Fruit fly (Drosophila melanogaster) whole organism, embryonic: ENCODE measurements around the gene CG12075.

Source experiments
- Adf1 ChIP-seq: fragments of 200-800 bp; sonication (Bioruptor generic); IDR thresholded peaks from 2 replicates; pipeline ENCODE4 v1.3.6; 2022; ENCODE audit warnings: missing biosample characterization, missing genetic modification characterization
- Bgb ChIP-seq: fragments of 200-800 bp; sonication (Bioruptor generic); IDR thresholded peaks from 2 replicates; pipeline ENCODE4 v1.3.6; 2022; ENCODE audit warnings: missing biosample characterization, missing genetic modification characterization; ENCODE audit not compliant: partially characterized antibody
- Blimp-1 ChIP-seq: fragments of 200-800 bp; sonication (Bioruptor generic); optimal IDR thresholded peaks from 3 replicates; lab custom pipeline; 2018; ENCODE audit warnings: missing biosample characterization, missing genetic modification characterization, mild to moderate bottlenecking, moderate library complexity, missing genetic modification reagents
- CG10147 ChIP-seq: fragments of 200-800 bp; sonication (Bioruptor generic); optimal IDR thresholded peaks from 2 replicates; lab custom pipeline; 2019; ENCODE audit warnings: missing biosample characterization, mild to moderate bottlenecking, missing genetic modification characterization, moderate library complexity
- CG11093 ChIP-seq: fragments of 200-800 bp; sonication (Bioruptor generic); IDR thresholded peaks from 3 replicates; pipeline ENCODE4 v1.3.6; 2022; ENCODE audit warnings: missing biosample characterization, missing genetic modification characterization
- CG11695 ChIP-seq: fragments of 200-800 bp; sonication (Bioruptor generic); IDR thresholded peaks from 3 replicates; pipeline ENCODE4 v1.3.6; 2022; ENCODE audit warnings: missing biosample characterization, missing genetic modification characterization
- CG12155 ChIP-seq: fragments of 200-800 bp; sonication (Bioruptor generic); optimal IDR thresholded peaks from 3 replicates; lab custom pipeline; 2016; ENCODE audit warnings: missing biosample characterization, missing genetic modification characterization
- CG12744 ChIP-seq: fragments of 200-800 bp; sonication (Bioruptor generic); optimal IDR thresholded peaks from 2 replicates; lab custom pipeline; 2016; ENCODE audit warnings: missing biosample characterization, missing genetic modification characterization
- CG13424 ChIP-seq: fragments of 200-800 bp; sonication (Bioruptor generic); optimal IDR thresholded peaks from 2 replicates; lab custom pipeline; 2019; ENCODE audit warnings: missing biosample characterization, mild to moderate bottlenecking, missing genetic modification characterization, moderate library complexity
- CG13624 ChIP-seq: fragments of 200-800 bp; sonication (Bioruptor generic); optimal IDR thresholded peaks from 2 replicates; lab custom pipeline; 2016; ENCODE audit warnings: missing biosample characterization, missing genetic modification characterization
- CG14014 ChIP-seq: fragments of 200-800 bp; sonication (Bioruptor generic); IDR thresholded peaks from 2 replicates; pipeline ENCODE4 v1.3.6; 2022; ENCODE audit warnings: missing biosample characterization, missing genetic modification characterization
- CG14050 ChIP-seq: fragments of 200-800 bp; sonication (Bioruptor generic); IDR thresholded peaks from 3 replicates; pipeline ENCODE4 v1.3.6; 2022; ENCODE audit warnings: missing biosample characterization, missing genetic modification characterization
- CG14710 ChIP-seq: fragments of 200-800 bp; sonication (Bioruptor generic); optimal IDR thresholded peaks from 3 replicates; lab custom pipeline; 2019; ENCODE audit warnings: missing biosample characterization, mild to moderate bottlenecking, missing genetic modification characterization, moderate library complexity
- CG16815 ChIP-seq: fragments of 200-800 bp; sonication (Bioruptor generic); optimal IDR thresholded peaks from 3 replicates; lab custom pipeline; 2017; ENCODE audit warnings: missing biosample characterization, mild to moderate bottlenecking, missing genetic modification characterization
- CG17912 ChIP-seq: fragments of 200-800 bp; sonication (Bioruptor generic); optimal IDR thresholded peaks from 2 replicates; lab custom pipeline; 2018; ENCODE audit warnings: missing biosample characterization, mild to moderate bottlenecking, missing genetic modification characterization
- CG1792 ChIP-seq: fragments of 200-800 bp; sonication (Bioruptor generic); optimal IDR thresholded peaks from 2 replicates; lab custom pipeline; 2016; ENCODE audit warnings: missing biosample characterization, missing genetic modification characterization
- CG31365 ChIP-seq: fragments of 200-800 bp; sonication (Bioruptor generic); optimal IDR thresholded peaks from 2 replicates; lab custom pipeline; 2018; ENCODE audit warnings: missing biosample characterization, mild to moderate bottlenecking, missing genetic modification characterization
- CG3281 ChIP-seq: fragments of 200-800 bp; sonication (Bioruptor generic); optimal IDR thresholded peaks from 3 replicates; lab custom pipeline; 2017; ENCODE audit warnings: missing biosample characterization, mild to moderate bottlenecking, missing genetic modification characterization
- CG4282 ChIP-seq: fragments of 200-800 bp; sonication (Bioruptor generic); optimal IDR thresholded peaks from 2 replicates; lab custom pipeline; 2016; ENCODE audit warnings: missing biosample characterization, missing genetic modification characterization
- CG43689 ChIP-seq: fragments of 200-800 bp; sonication (Bioruptor generic); IDR thresholded peaks from 2 replicates; pipeline ENCODE4 v1.3.6; 2022; ENCODE audit warnings: missing biosample characterization, missing genetic modification characterization
- CG4617 ChIP-seq: fragments of 200-800 bp; sonication (Bioruptor generic); optimal IDR thresholded peaks from 3 replicates; lab custom pipeline; 2016; ENCODE audit warnings: missing biosample characterization, missing genetic modification characterization, borderline replicate concordance
- CG6175 ChIP-seq: fragments of 200-800 bp; sonication (Bioruptor generic); IDR thresholded peaks from 3 replicates; pipeline ENCODE4 v1.3.6; 2022; ENCODE audit warnings: missing biosample characterization, missing genetic modification characterization
- CG6683 ChIP-seq: fragments of 200-800 bp; sonication (Bioruptor generic); optimal IDR thresholded peaks from 2 replicates; lab custom pipeline; 2017; ENCODE audit warnings: missing biosample characterization, mild to moderate bottlenecking, missing genetic modification characterization, missing genetic modification reagents
- CG6689 ChIP-seq: fragments of 200-800 bp; sonication (Bioruptor generic); IDR thresholded peaks from 2 replicates; pipeline ENCODE4 v1.3.6; 2022; ENCODE audit warnings: missing biosample characterization, missing genetic modification characterization
- CG7963 ChIP-seq: fragments of 200-800 bp; sonication (Bioruptor generic); IDR thresholded peaks from 3 replicates; pipeline ENCODE4 v1.3.6; 2022; ENCODE audit warnings: missing biosample characterization, missing genetic modification characterization; ENCODE audit not compliant: partially characterized antibody
- CG8290 ChIP-seq, 3 experiments: fragments of 200-800 bp; sonication (Bioruptor generic); optimal IDR thresholded peaks; 2 replicates each; lab custom pipeline; 2016 to 2019; ENCODE audit warnings: missing biosample characterization in 3 of 3, missing genetic modification characterization in 3 of 3, mild to moderate bottlenecking in 2 of 3, moderate library complexity in 1 of 3
- CG9932 ChIP-seq: fragments of 200-800 bp; sonication (Bioruptor generic); IDR thresholded peaks from 2 replicates; pipeline ENCODE4 v1.3.6; 2022; ENCODE audit warnings: missing biosample characterization, missing genetic modification characterization
- Doc3 ChIP-seq: fragments of 200-800 bp; sonication (Bioruptor generic); IDR thresholded peaks from 3 replicates; pipeline ENCODE4 v1.3.6; 2022; ENCODE audit warnings: missing biosample characterization, missing genetic modification characterization; ENCODE audit not compliant: partially characterized antibody
- Eip74EF ChIP-seq, 2 experiments: fragments of 200-800 bp in 1 of 2; fragments of >200 bp in 1 of 2; sonication (Bioruptor generic) in 1 of 2; optimal IDR thresholded peaks; 2 replicates each; lab custom pipeline; 2017 to 2019; ENCODE audit warnings: missing biosample characterization in 2 of 2, missing genetic modification characterization in 2 of 2, mild to moderate bottlenecking in 1 of 2, moderate library complexity in 1 of 2
- Elba2 ChIP-seq: fragments of 200-800 bp; sonication (Bioruptor generic); optimal IDR thresholded peaks from 3 replicates; lab custom pipeline; 2016; ENCODE audit warnings: missing biosample characterization, missing genetic modification characterization
- Fer3 ChIP-seq: fragments of 200-800 bp; sonication (Bioruptor generic); optimal IDR thresholded peaks from 2 replicates; lab custom pipeline; 2018; ENCODE audit warnings: missing biosample characterization, mild to moderate bottlenecking, missing genetic modification characterization, moderate library complexity
- GATAe ChIP-seq: fragments of 200-800 bp; sonication (Bioruptor generic); conservative IDR thresholded peaks from 2 replicates; pipeline ENCODE4 v1.3.6; 2022; ENCODE audit warnings: missing biosample characterization, missing genetic modification characterization
- HHEX ChIP-seq: fragments of 200-800 bp; sonication (Bioruptor generic); optimal IDR thresholded peaks from 3 replicates; lab custom pipeline; 2017; ENCODE audit warnings: missing biosample characterization, mild to moderate bottlenecking, missing genetic modification characterization, missing genetic modification reagents
- HmgD ChIP-seq: fragments of 200-800 bp; sonication (Bioruptor generic); optimal IDR thresholded peaks from 3 replicates; lab custom pipeline; 2016; ENCODE audit warnings: missing biosample characterization, missing genetic modification characterization
- Meics ChIP-seq: fragments of 200-800 bp; sonication (Bioruptor generic); optimal IDR thresholded peaks from 2 replicates; lab custom pipeline; 2017; ENCODE audit warnings: missing biosample characterization, mild to moderate bottlenecking, missing genetic modification characterization
- Oli ChIP-seq: fragments of 200-800 bp; sonication (Bioruptor generic); optimal IDR thresholded peaks from 2 replicates; lab custom pipeline; 2018; ENCODE audit warnings: missing biosample characterization, mild to moderate bottlenecking, missing genetic modification characterization, moderate library complexity
- Ssrp ChIP-seq: fragments of 200-800 bp; sonication (Bioruptor generic); optimal IDR thresholded peaks from 2 replicates; lab custom pipeline; 2018; ENCODE audit warnings: missing biosample characterization, mild to moderate bottlenecking, missing genetic modification characterization, moderate library complexity
- Stat92E ChIP-seq, 3 experiments: fragments of >200 bp in 2 of 3; fragments of 200-800 bp in 1 of 3; sonication (Bioruptor generic) in 1 of 3; optimal IDR thresholded peaks; 2 replicates each; lab custom pipeline; 2017 to 2019; ENCODE audit warnings: missing biosample characterization in 3 of 3, missing genetic modification characterization in 3 of 3, mild to moderate bottlenecking in 1 of 3, moderate library complexity in 1 of 3
- Taf1 ChIP-seq: fragments of 200-800 bp; sonication (Bioruptor generic); IDR thresholded peaks from 2 replicates; pipeline ENCODE4 v1.3.6; 2022; ENCODE audit warnings: missing biosample characterization, missing genetic modification characterization
- ase ChIP-seq: fragments of 200-800 bp; sonication (Bioruptor generic); IDR thresholded peaks from 3 replicates; pipeline ENCODE4 v1.3.6; 2022; ENCODE audit warnings: missing biosample characterization, missing genetic modification characterization
- bigmax ChIP-seq: fragments of 200-800 bp; sonication (Bioruptor generic); optimal IDR thresholded peaks from 2 replicates; lab custom pipeline; 2018; ENCODE audit warnings: missing biosample characterization, mild to moderate bottlenecking, missing genetic modification characterization
- emc ChIP-seq: fragments of 200-800 bp; sonication (Bioruptor generic); optimal IDR thresholded peaks from 2 replicates; lab custom pipeline; 2016; ENCODE audit warnings: missing biosample characterization, missing genetic modification characterization
- gce ChIP-seq: fragments of 200-800 bp; sonication (Bioruptor generic); IDR thresholded peaks from 3 replicates; pipeline ENCODE4 v1.3.6; 2022; ENCODE audit warnings: missing biosample characterization, missing genetic modification characterization
- gcm ChIP-seq: fragments of 200-800 bp; sonication (Bioruptor generic); optimal IDR thresholded peaks from 2 replicates; lab custom pipeline; 2019; ENCODE audit warnings: missing biosample characterization, mild to moderate bottlenecking, missing genetic modification characterization, moderate library complexity
- sna ChIP-seq: fragments of 200-800 bp; sonication (Bioruptor generic); IDR thresholded peaks from 2 replicates; pipeline ENCODE4 v1.3.6; 2022; ENCODE audit warnings: missing biosample characterization, missing genetic modification characterization; ENCODE audit not compliant: partially characterized antibody
- unc-4 ChIP-seq: fragments of 200-800 bp; sonication (Bioruptor generic); IDR thresholded peaks from 2 replicates; pipeline ENCODE4 v1.3.6; 2022; ENCODE audit warnings: missing biosample characterization, missing genetic modification characterization; ENCODE audit not compliant: partially characterized antibody
- yki ChIP-seq: fragments of >200 bp; optimal IDR thresholded peaks from 3 replicates; lab custom pipeline; 2018
- zf30C ChIP-seq: fragments of 200-800 bp; sonication (Bioruptor generic); optimal IDR thresholded peaks from 3 replicates; lab custom pipeline; 2018; ENCODE audit warnings: missing biosample characterization, mild to moderate bottlenecking, missing genetic modification characterization

The CG12075 gene

DNA sequence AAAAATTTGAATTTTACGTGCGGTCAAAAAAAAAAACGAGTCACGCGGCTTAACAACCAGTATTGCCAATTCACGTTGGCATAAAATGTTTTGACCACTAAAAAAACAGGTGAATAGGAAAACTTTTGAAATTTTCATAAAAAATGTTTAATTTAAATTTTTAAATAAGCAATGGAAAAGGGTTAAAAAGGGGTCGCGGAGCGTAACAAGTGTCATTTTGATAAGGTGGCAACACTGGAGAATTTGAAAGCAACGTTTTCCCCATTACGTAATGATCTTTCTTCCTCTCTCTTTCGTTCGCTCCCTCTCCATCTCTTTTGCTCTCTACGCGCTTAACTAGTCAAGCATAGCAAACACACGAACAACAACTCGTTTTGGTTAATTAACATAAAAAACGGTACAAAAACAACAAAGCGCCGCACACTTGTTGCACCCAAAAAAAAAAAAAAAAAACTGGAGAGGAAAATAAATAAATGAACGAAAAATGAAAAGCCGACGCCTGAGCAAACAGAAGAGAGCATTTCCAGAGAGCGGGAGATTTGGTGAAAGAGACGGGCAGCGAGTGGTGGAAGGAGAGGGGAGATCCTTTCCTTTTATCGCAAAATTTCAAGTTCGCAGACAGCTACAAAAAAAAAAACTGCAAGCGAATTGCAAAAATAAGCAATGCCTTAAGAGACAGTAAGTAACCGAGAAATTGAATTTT is 56.3 kb downstream of the CG12075 start (continued):
- TF ChIP-seq gcm (GFP tag; lab: Kevin White, UChicago) (peak; percentile 78), Elba2 (GFP tag; lab: Kevin White, UChicago) (no peak), ase (peak; percentile 76; the same call in 2 of the 3 replicates), CG43689 (GFP tag; lab: Robert Waterston, UW) (no peak), CG4282 (GFP tag; lab: Kevin White, UChicago) (peak; percentile 7), Ssrp (tag; lab: Kevin White, UChicago) (peak; percentile 82), CG8290 (GFP tag; optimal IDR thresholded peaks at IDR 0.05; lab: Kevin White, UChicago) (peak; percentile 66), CG8290 (tag; optimal IDR thresholded peaks at IDR 0.05; lab: Kevin White, UChicago) (peak in 1 of 2 experiments; percentile 63), Bgb (GFP tag; lab: Robert Waterston, UW) (no peak), Oli (peak; percentile 82), CG6689 (GFP tag; lab: Robert Waterston, UW) (peak; percentile 78), zf30C (GFP tag; lab: Kevin White, UChicago) (no peak), CG6175 (GFP tag; lab: Robert Waterston, UW) (no peak), emc (GFP tag; lab: Kevin White, UChicago) (no peak), unc-4 (no peak), sna (no peak), CG1792 (GFP tag; lab: Kevin White, UChicago) (no peak), CG16815 (peak; percentile 27), Stat92E (GFP tag; optimal IDR thresholded peaks at IDR 0.05; lab: Kevin White, UChicago) (no peak), CG3281 (GFP tag; lab: Kevin White, UChicago) (peak; percentile 62), Blimp-1 (peak; percentile 83), CG6683 (GFP tag; lab: Kevin White, UChicago) (peak; percentile 49), CG12744 (GFP tag; lab: Kevin White, UChicago) (peak; percentile 52), CG13424 (tag; lab: Kevin White, UChicago) (peak; percentile 85), CG14050 (GFP tag; lab: Robert Waterston, UW) (peak; percentile 66; the same call in 2 of the 3 replicates), CG11695 (peak; percentile 53; the same call in 1 of the 3 replicates), GATAe (no peak), CG9932 (peak; percentile 67), Doc3 (no peak), gce (GFP tag; lab: Robert Waterston, UW) (peak; percentile 73; the same call in 1 of the 3 replicates), CG17912 (no peak), CG12155 (GFP tag; lab: Kevin White, UChicago) (peak; percentile 67), CG11093 (peak; percentile 69; the same call in 2 of the 3 replicates), HHEX (peak; percentile 76), yki (lab: Kevin White, UChicago) (no peak), CG10147 (GFP tag; lab: Kevin White, UChicago) (peak; percentile 64), CG14014 (GFP tag; lab: Robert Waterston, UW) (peak; percentile 65; the same call in 1 of the 2 replicates), CG7963 (GFP tag; lab: Robert Waterston, UW) (no peak), CG31365 (peak; percentile 37), HmgD (GFP tag; lab: Kevin White, UChicago) (no peak), Fer3 (tag; lab: Kevin White, UChicago) (peak; percentile 63), CG4617 (GFP tag; lab: Kevin White, UChicago) (peak; percentile 31), CG13624 (GFP tag; lab: Kevin White, UChicago) (peak; percentile 47), CG14710 (peak; percentile 85), Taf1 (GFP tag; lab: Robert Waterston, UW) (no peak), Eip74EF (GFP tag; optimal IDR thresholded peaks at IDR 0.05; lab: Kevin White, UChicago) (peak in 1 of 2 experiments; percentile 82), Adf1 (GFP tag; lab: Robert Waterston, UW) (peak; percentile 37; the same call in 1 of the 2 replicates), bigmax (GFP tag; lab: Kevin White, UChicago) (no peak), Meics (peak; percentile 66)
